Worm (Caenorhabditis elegans) whole organism, L4/young adult: ENCODE data around the gene unc-85.

Source experiments
- W03F9.2 ChIP-seq: fragments of 150-350 bp; optimal IDR thresholded peaks from 2 replicates; lab custom pipeline; 2014; ENCODE audit warnings: missing biosample characterization, missing genetic modification characterization
- dao-5 ChIP-seq: sonication (generic microtip); optimal IDR thresholded peaks from 2 replicates; lab custom pipeline; 2016; ENCODE audit warnings: missing genotype, missing genetic modification characterization, moderate library complexity, missing compliant biosample characterization
- him-1 ChIP-seq: sonication (generic microtip); optimal IDR thresholded peaks from 2 replicates; lab custom pipeline; 2016; ENCODE audit warnings: missing genotype, missing genetic modification reagents, missing genetic modification characterization, missing compliant biosample characterization

unc-85 gene

DNA sequence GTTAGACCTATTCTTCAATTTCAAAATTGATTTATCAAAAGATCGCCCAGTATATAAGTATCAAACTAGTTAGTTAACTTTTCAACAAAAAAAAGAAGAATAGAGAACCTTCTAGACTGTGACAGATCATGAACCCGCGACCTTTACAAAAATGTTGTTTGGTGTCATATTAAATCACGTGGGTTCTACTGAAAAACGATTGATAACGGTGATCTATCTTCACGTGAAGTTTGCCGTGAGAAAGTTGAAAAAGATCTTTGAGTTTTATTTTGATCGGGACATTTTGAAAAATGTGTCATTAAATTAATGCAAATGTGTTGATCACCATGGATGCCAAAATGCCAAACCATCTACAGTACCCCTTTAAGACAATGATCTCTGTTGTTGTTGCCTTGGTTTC, 46.5 kb downstream of the unc-85 start:
- TF ChIP-seq dao-5 (tag; lab: Kevin White, UChicago) (no peak), W03F9.2 (tag; lab: Kevin White, UChicago) (no peak), him-1 (no peak)

DNA sequence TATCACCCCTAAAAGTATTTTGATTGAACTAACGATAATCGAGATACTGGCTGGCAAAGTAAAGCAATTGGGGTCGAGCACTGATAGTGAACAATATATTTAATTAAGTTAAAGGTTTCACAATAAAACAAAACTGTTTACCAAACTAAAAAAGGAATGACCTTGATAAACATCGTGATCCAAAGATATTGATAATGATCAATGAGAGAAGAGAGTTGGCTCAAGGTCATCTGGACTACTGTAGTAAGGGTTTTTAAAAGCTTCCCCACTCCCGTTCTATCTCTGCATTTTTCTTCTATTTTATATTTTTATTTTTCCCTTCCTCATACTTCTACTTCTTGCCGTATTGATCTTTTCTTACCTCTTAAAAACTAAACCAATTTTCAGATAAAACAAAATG, 47.7 kb downstream of the unc-85 start, which contains the start of gene F41C3.2:
Gene F41C3.2, plus strand, starts transcription at position 388 of the 400 bp plus-strand sequence.
- TF ChIP-seq him-1 (no peak), W03F9.2 (tag; lab: Kevin White, UChicago) (no peak), dao-5 (tag; lab: Kevin White, UChicago) (no peak)

DNA sequence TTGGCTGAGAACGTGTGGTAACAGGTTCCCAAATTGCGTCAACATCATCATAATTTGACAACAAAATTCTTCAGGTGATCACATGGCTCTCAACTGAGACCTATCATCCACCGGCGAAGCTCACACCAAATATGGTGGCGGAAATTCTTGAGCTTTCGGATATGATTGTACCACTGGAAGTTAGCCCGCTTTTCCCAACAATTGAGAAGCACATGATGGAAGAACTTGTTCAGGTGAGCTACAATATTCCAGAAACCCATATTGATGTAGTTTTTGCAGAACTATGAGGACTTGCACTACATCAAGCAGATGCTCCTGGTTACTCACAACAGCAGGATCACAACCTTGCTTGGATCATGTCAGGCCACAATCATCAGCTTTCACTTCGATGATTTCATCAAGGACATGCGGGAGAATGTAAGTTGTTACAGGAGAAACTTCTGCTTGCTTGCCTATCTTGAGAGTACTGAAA, 50.4 kb downstream of the unc-85 start, which contains the start of gene F41C3.1:
Gene F41C3.1, plus strand, starts transcription at position 51 of the 472 bp plus-strand sequence.
- no peak for TF ChIP-seq him-1
- TF ChIP-seq W03F9.2 (tag; lab: Kevin White, UChicago) = no peak
- TF ChIP-seq dao-5 (tag; lab: Kevin White, UChicago) = no peak
